Worm (Caenorhabditis elegans) whole organism, L1 larva: Measurements from ENCODE around the gene eif-2A.

Experiments
- C16A3.4 ChIP-seq: fragments of 150-350 bp; optimal IDR thresholded peaks from 2 replicates; lab custom pipeline; 2014; ENCODE audit warnings: missing biosample characterization, missing genetic modification characterization
- aly-2 ChIP-seq: fragments of 150-350 bp; optimal IDR thresholded peaks from 2 replicates; lab custom pipeline; 2014; ENCODE audit warnings: missing biosample characterization, missing genetic modification characterization
- ama-1 ChIP-seq: fragments of 150-350 bp; optimal IDR thresholded peaks from 2 replicates; lab custom pipeline; 2014
- dsc-1 ChIP-seq: sonication (generic microtip); optimal IDR thresholded peaks from 2 replicates; lab custom pipeline; 2016; ENCODE audit warnings: mild to moderate bottlenecking, missing genetic modification characterization, missing compliant biosample characterization
- efl-3 ChIP-seq: fragments of 200-800 bp; sonication (Bioruptor generic); optimal IDR thresholded peaks from 2 replicates; lab custom pipeline; 2018; ENCODE audit warnings: mild to moderate bottlenecking, missing genetic modification characterization, missing compliant biosample characterization
- elt-2 ChIP-seq: sonication (generic microtip); optimal IDR thresholded peaks from 2 replicates; lab custom pipeline; 2016; ENCODE audit warnings: missing genetic modification characterization, mild to moderate bottlenecking, inconsistent platforms, missing compliant biosample characterization, missing genetic modification reagents
- fos-1 ChIP-seq: fragments of 150-350 bp; optimal IDR thresholded peaks from 2 replicates; lab custom pipeline; 2014; ENCODE audit warnings: missing biosample characterization, missing genetic modification characterization
- grh-1 ChIP-seq: fragments of 200-800 bp; sonication (Bioruptor generic); IDR thresholded peaks from 2 replicates; pipeline ENCODE4 v1.3.6; 2022; ENCODE audit warnings: missing genetic modification reagents, missing genetic modification characterization, missing compliant biosample characterization
- hlh-4 ChIP-seq: sonication (generic microtip); optimal IDR thresholded peaks from 2 replicates; lab custom pipeline; 2016; ENCODE audit warnings: mild to moderate bottlenecking, missing genetic modification characterization, missing compliant biosample characterization
- irx-1 ChIP-seq: sonication (generic microtip); optimal IDR thresholded peaks from 2 replicates; lab custom pipeline; 2016; ENCODE audit warnings: missing genetic modification characterization, missing compliant biosample characterization
- jun-1 ChIP-seq: fragments of 150-350 bp; optimal IDR thresholded peaks from 2 replicates; lab custom pipeline; 2014; ENCODE audit warnings: missing biosample characterization, missing genetic modification reagents, missing genetic modification characterization
- lin-13 ChIP-seq: fragments of 150-350 bp; optimal IDR thresholded peaks from 2 replicates; lab custom pipeline; 2014; ENCODE audit warnings: missing biosample characterization, missing genetic modification reagents, missing genetic modification characterization
- lin-15B ChIP-seq: fragments of 150-350 bp; sonication (generic microtip); optimal IDR thresholded peaks from 3 replicates; lab custom pipeline; 2014; ENCODE audit warnings: missing biosample characterization, missing genetic modification characterization
- lin-35 ChIP-seq, 2 experiments: fragments of 150-350 bp; optimal IDR thresholded peaks; 2 replicates each; lab custom pipeline; 2014; ENCODE audit warnings: missing biosample characterization in 2 of 2, missing genetic modification characterization in 2 of 2, missing genetic modification reagents in 2 of 2
- lin-39 ChIP-seq: fragments of 150-350 bp; optimal IDR thresholded peaks from 2 replicates; lab custom pipeline; 2014; ENCODE audit warnings: missing biosample characterization, missing genetic modification reagents, missing genetic modification characterization
- lsy-2 ChIP-seq, 2 experiments: fragments of 150-350 bp; optimal IDR thresholded peaks; 2 replicates each; lab custom pipeline; 2014; ENCODE audit warnings: missing biosample characterization in 2 of 2, missing genetic modification characterization in 2 of 2
- mef-2 ChIP-seq: fragments of 150-350 bp; optimal IDR thresholded peaks from 2 replicates; lab custom pipeline; 2014; ENCODE audit warnings: missing biosample characterization, missing genetic modification characterization
- nhr-12 ChIP-seq: sonication (generic microtip); optimal IDR thresholded peaks from 2 replicates; lab custom pipeline; 2017; ENCODE audit warnings: missing biosample characterization, missing genetic modification characterization
- nhr-19 ChIP-seq: fragments of 200-800 bp; sonication (Bioruptor generic); conservative IDR thresholded peaks from 2 replicates; pipeline ENCODE4 v1.3.6; 2022; ENCODE audit warnings: missing genetic modification characterization, missing compliant biosample characterization
- nhr-20 ChIP-seq: sonication (generic microtip); optimal IDR thresholded peaks from 2 replicates; lab custom pipeline; 2016; ENCODE audit warnings: mild to moderate bottlenecking, missing genetic modification characterization, missing compliant biosample characterization
- nhr-237 ChIP-seq: fragments of 150-350 bp; optimal IDR thresholded peaks from 2 replicates; lab custom pipeline; 2014; ENCODE audit warnings: missing biosample characterization, missing genetic modification characterization
- nhr-47 ChIP-seq: sonication (generic microtip); optimal IDR thresholded peaks from 2 replicates; lab custom pipeline; 2016; ENCODE audit warnings: mild to moderate bottlenecking, missing genetic modification characterization, moderate library complexity, missing compliant biosample characterization
- nhr-85 ChIP-seq: sonication (generic microtip); peaks from one replicate; lab custom pipeline; 2016; ENCODE audit warnings: missing genetic modification characterization, inconsistent platforms, missing compliant biosample characterization
- nhr-90 ChIP-seq: sonication (generic microtip); optimal IDR thresholded peaks from 2 replicates; lab custom pipeline; 2016; ENCODE audit warnings: mild to moderate bottlenecking, missing genetic modification characterization, missing compliant biosample characterization; ENCODE audit not compliant: poor library complexity
- pax-3 ChIP-seq: fragments of 200-800 bp; sonication (Bioruptor generic); optimal IDR thresholded peaks from 2 replicates; lab custom pipeline; 2018; ENCODE audit warnings: mild to moderate bottlenecking, missing genetic modification characterization, moderate library complexity, missing compliant biosample characterization
- skn-1 ChIP-seq: fragments of 150-350 bp; optimal IDR thresholded peaks from 2 replicates; lab custom pipeline; 2014; ENCODE audit warnings: missing biosample characterization, missing genetic modification characterization
- swsn-7 ChIP-seq: sonication (generic microtip); optimal IDR thresholded peaks from 2 replicates; lab custom pipeline; 2016; ENCODE audit warnings: missing genetic modification characterization, missing compliant biosample characterization
- unc-130 ChIP-seq: fragments of 150-350 bp; optimal IDR thresholded peaks from 2 replicates; lab custom pipeline; 2017; ENCODE audit warnings: missing biosample characterization, missing genetic modification characterization, inconsistent platforms
- vab-15 ChIP-seq: sonication (generic microtip); optimal IDR thresholded peaks from 2 replicates; lab custom pipeline; 2017; ENCODE audit warnings: missing genotype, mild to moderate bottlenecking, missing genetic modification characterization, missing compliant biosample characterization
- xbp-1 ChIP-seq: sonication (generic microtip); optimal IDR thresholded peaks from 2 replicates; lab custom pipeline; 2016; ENCODE audit warnings: missing genetic modification characterization, missing compliant biosample characterization
- zag-1 ChIP-seq: fragments of 150-350 bp; optimal IDR thresholded peaks from 2 replicates; lab custom pipeline; 2014; ENCODE audit warnings: missing biosample characterization, missing genetic modification characterization
- zip-4 ChIP-seq: fragments of 200-800 bp; sonication (Bioruptor generic); optimal IDR thresholded peaks from 2 replicates; lab custom pipeline; 2018; ENCODE audit warnings: mild to moderate bottlenecking, missing genetic modification characterization, moderate library complexity, missing compliant biosample characterization
- ztf-11 ChIP-seq, 2 experiments: sonication (generic microtip); optimal IDR thresholded peaks; 2 replicates each; lab custom pipeline; 2016 to 2017; ENCODE audit warnings: missing genetic modification characterization in 2 of 2, missing biosample characterization in 1 of 2, missing compliant biosample characterization in 1 of 2

eif-2A gene

DNA sequence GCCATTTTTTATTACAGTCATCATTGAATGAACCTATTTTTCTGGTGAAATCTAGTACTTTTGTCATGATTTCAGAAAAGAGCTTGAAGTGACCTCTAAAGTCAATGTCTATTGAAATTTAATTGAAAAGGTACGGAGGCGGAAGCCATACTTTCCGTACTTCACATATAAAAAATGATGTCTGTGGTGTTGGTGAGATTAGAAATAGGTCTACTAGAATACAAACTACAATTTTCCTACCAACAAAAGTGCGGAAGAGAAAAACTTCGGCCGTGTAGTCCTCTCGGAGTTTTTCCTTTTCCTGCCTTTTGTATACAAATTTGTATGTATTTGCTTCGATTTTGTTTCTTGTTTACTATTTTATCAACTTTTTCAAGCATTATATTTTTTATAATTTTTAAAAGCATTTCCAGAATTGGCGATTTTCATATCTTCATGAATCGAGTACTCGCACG, 21.3 kb upstream of the eif-2A start, which contains the start of gene T09F3.4 (continued):
- peak; percentile 72 to 76 for TF ChIP-seq lsy-2 (tag; optimal IDR thresholded peaks at IDR 0.05; lab: Kevin White, UChicago)
- peak; percentile 28 for TF ChIP-seq lin-15B (tag; lab: Kevin White, UChicago)
- no peak for TF ChIP-seq efl-3 (GFP tag; lab: Kevin White, UChicago)
- peak; percentile 75 for TF ChIP-seq nhr-19 (GFP tag; lab: Robert Waterston, UW)
- TF ChIP-seq ztf-11 (tag; optimal IDR thresholded peaks at IDR 0.05; lab: Kevin White, UChicago), result peak in 1 of 2 experiments; percentile 85
- TF ChIP-seq nhr-47 (tag; lab: Kevin White, UChicago), result peak; percentile 81
- TF ChIP-seq zag-1 (tag; lab: Kevin White, UChicago), result no peak
- peak; percentile 38 for TF ChIP-seq C16A3.4
- peak; percentile 78 for TF ChIP-seq xbp-1 (tag; lab: Kevin White, UChicago)
- TF ChIP-seq skn-1 (tag; lab: Kevin White, UChicago), result peak; percentile 42
- no peak for TF ChIP-seq nhr-12 (tag; lab: Kevin White, UChicago)
- peak; percentile 31 for TF ChIP-seq lin-39 (tag; lab: Kevin White, UChicago)
- no peak for TF ChIP-seq mef-2 (tag; lab: Kevin White, UChicago)
- TF ChIP-seq nhr-20 (tag; lab: Kevin White, UChicago), result peak; percentile 92

DNA sequence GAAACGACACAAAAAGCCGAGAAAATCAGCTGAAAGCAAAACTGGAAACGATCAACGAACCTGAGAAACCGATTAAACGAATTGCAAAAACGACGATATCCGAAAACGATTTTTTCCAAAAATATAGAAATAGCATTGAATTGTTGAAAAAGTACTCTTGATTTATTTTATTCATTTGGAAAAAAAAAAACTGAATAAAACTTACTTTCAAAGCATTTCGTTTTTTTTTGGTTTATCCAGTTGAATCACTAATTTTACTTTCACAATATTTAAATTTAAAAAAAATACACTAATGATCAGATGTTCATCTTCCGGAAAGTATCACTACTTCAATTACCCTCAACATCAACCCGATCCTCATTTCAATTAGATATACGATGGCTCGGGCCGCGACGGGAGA, 20.0 kb upstream of the eif-2A start, which contains the start of gene T09F3.5:
TSS of gene T09F3.5 (plus strand) at position 301 of the 400 bp plus-strand sequence.
- TF ChIP-seq hlh-4 (tag; lab: Kevin White, UChicago) (no peak), jun-1 (tag; lab: Kevin White, UChicago) (no peak), irx-1 (no peak), fos-1 (no peak), ama-1 (no peak), dsc-1 (tag; lab: Kevin White, UChicago) (no peak), nhr-237 (tag; lab: Kevin White, UChicago) (no peak), grh-1 (GFP tag; lab: Robert Waterston, UW) (no peak), unc-130 (tag; lab: Kevin White, UChicago) (no peak), vab-15 (no peak)

DNA sequence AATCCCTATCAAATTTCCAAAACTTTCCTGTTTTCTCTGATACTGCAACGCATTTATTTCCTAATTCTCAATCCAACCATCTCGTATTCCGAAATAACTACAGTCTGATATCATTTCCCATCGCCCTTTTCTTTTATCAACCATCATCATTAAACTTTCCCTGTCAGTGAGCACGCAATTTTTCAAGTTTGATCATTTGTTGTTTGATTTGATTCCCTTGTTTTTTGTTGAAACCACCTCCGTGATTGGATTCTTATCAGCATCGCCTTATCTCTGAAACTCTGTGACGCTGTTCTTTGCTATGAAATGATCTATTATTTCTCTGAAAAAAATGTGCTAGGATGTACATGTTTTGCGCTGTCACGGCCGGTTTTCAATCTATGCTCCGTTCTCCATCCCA, 13.6 kb upstream of the eif-2A start:
- TF ChIP-seq elt-2 (tag; lab: Kevin White, UChicago), result peak; percentile 88
- no peak for TF ChIP-seq zip-4 (GFP tag; lab: Kevin White, UChicago)
- TF ChIP-seq nhr-20 (tag; lab: Kevin White, UChicago), result peak; percentile 33
- no peak for TF ChIP-seq skn-1 (tag; lab: Kevin White, UChicago)
- TF ChIP-seq lin-35 (GFP tag; optimal IDR thresholded peaks at IDR 0.05; lab: Kevin White, UChicago), result peak in 1 of 2 experiments; percentile 5
- peak; percentile 5 for TF ChIP-seq nhr-90 (tag; lab: Kevin White, UChicago)
- TF ChIP-seq, all 84 proteins: peak for 4

DNA sequence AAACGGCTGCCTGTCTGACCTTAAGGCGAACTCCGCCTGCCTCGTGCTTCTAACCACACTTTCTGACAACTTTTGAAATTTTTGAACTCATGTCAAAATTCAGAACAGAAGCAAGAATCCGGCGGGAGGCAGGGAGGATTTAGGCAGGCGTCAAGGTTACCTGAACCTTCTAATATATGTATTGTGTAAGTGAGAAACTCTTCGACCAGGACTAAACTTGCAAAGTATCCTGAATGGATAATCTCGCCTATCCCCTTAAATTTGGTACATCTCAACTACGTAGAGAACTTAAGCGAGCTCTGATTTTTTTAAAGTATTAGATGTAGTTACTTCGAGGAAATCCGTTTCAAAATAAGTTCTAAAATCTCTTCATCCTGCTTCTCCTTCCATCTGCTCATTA, 5.6 kb upstream of the eif-2A start, which contains the start of gene E04D5.5:
TSS of gene E04D5.5 (plus strand) at position 301 of the 400 bp plus-strand sequence.
- TF ChIP-seq nhr-20 (tag; lab: Kevin White, UChicago), result no peak
- TF ChIP-seq pax-3 (tag; lab: Kevin White, UChicago), result no peak
- no peak for TF ChIP-seq vab-15
- no peak for TF ChIP-seq swsn-7 (tag; lab: Kevin White, UChicago)
- TF ChIP-seq lin-35 (GFP tag; optimal IDR thresholded peaks at IDR 0.05; lab: Kevin White, UChicago), result no peak
- TF ChIP-seq lin-13 (GFP tag; lab: Kevin White, UChicago), result no peak
- no peak for TF ChIP-seq aly-2 (tag; lab: Kevin White, UChicago)
- TF ChIP-seq, all 84 proteins: peak for 0

DNA sequence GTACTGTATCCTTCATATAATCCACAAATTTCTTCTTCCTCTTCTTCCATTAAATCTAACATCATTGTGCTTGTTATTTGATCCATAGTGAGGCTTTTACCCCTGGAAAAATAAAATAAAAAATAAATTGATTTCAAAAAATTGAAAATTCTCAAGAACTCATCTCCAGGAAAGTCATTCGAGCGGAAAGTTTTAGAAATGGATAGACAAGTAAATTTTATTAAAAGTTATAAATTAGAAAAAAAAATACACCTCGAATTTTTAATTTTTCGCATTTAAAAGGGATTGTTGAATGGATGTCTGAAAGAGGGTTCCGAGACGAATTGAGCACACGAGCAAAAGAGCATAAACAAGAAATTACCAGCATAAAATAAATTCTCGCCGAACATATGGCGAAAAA, 5.3 kb downstream of the eif-2A start, which contains the start of gene frpr-21:
TSS of gene frpr-21 (minus strand) at position 101 of the 400 bp plus-strand sequence.
- TF ChIP-seq nhr-20 (tag; lab: Kevin White, UChicago) (no peak), nhr-85 (tag; lab: Kevin White, UChicago) (no peak)
